Worm (Caenorhabditis elegans) whole organism, early embryonic: ENCODE results near the gene F40E10.5.

Experiments
- B0310.2 ChIP-seq: sonication (generic microtip); optimal IDR thresholded peaks from 2 replicates; lab custom pipeline; 2016; ENCODE audit warnings: mild to moderate bottlenecking, missing genetic modification characterization, missing compliant biosample characterization
- F13C5.2 ChIP-seq: sonication (generic microtip); optimal IDR thresholded peaks from 2 replicates; lab custom pipeline; 2017; ENCODE audit warnings: mild to moderate bottlenecking, missing genetic modification characterization, inconsistent platforms, missing compliant biosample characterization
- ama-1 ChIP-seq: fragments of 150-350 bp; optimal IDR thresholded peaks from 2 replicates; lab custom pipeline; 2014
- scrt-1 ChIP-seq: fragments of 200-800 bp; sonication (Bioruptor generic); IDR thresholded peaks from 2 replicates; pipeline ENCODE4 v1.3.6; 2022; ENCODE audit warnings: missing genetic modification characterization, missing compliant biosample characterization
- sea-1 ChIP-seq: fragments of 200-800 bp; sonication (Bioruptor generic); conservative IDR thresholded peaks from 2 replicates; pipeline ENCODE4 v1.3.6; 2022; ENCODE audit warnings: missing genetic modification characterization, missing compliant biosample characterization
- tbx-11 ChIP-seq: fragments of 200-800 bp; sonication (Bioruptor generic); IDR thresholded peaks from 2 replicates; pipeline ENCODE4 v1.3.6; 2022; ENCODE audit warnings: missing genetic modification characterization, missing compliant biosample characterization

DNA sequence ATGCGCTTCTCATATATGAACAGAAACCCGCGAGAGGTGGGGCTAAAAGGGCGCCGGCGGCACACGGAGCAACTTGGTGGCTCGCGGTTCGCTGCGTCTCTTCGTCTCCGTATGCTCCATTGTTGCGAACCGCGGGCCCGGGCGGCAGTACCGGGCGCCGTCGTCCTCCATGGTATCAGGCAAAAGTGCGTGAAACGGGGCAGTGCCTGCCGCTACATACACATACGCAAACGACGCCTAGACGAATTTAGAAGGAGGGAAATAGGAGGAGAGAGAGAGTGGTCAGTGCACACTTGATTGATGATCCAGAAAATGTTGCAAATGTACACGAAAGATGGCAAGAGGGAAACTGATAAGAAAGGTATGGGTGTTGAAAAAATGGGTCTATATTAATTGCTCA lies 42.9 kb downstream of the F40E10.5 start:
- TF ChIP-seq ama-1 (lab: Kevin White, UChicago): no peak
- no peak for TF ChIP-seq B0310.2 (tag; lab: Kevin White, UChicago)
- TF ChIP-seq F13C5.2 (tag; lab: Kevin White, UChicago): no peak
- no peak for TF ChIP-seq tbx-11 (GFP tag; lab: Robert Waterston, UW)
- TF ChIP-seq sea-1: no peak
- TF ChIP-seq scrt-1 (GFP tag; lab: Robert Waterston, UW): no peak
